Fruit fly (Drosophila melanogaster) whole organism, adult: Measurements from ENCODE around the gene CG17648.

Experiments used
- CG11617 ChIP-seq: fragments of 200-800 bp; sonication (Bioruptor generic); optimal IDR thresholded peaks from 2 replicates; lab custom pipeline; 2017; ENCODE audit warnings: mild to moderate bottlenecking, missing biosample characterization, missing genetic modification reagents, missing genetic modification characterization
- CG12768 ChIP-seq: fragments of 200-800 bp; sonication (Bioruptor generic); optimal IDR thresholded peaks from 2 replicates; lab custom pipeline; 2017; ENCODE audit warnings: missing biosample characterization, missing genetic modification characterization, mild to moderate bottlenecking, moderate library complexity, missing genetic modification reagents
- CG14711 ChIP-seq: fragments of 200-800 bp; sonication (Bioruptor generic); optimal IDR thresholded peaks from 2 replicates; lab custom pipeline; 2018; ENCODE audit warnings: missing biosample characterization, mild to moderate bottlenecking, missing genetic modification characterization, moderate library complexity
- CG1620 ChIP-seq: fragments of 200-800 bp; sonication (Bioruptor generic); optimal IDR thresholded peaks from 2 replicates; lab custom pipeline; 2016; ENCODE audit warnings: missing biosample characterization, missing genetic modification characterization
- CG33017 ChIP-seq: fragments of 200-800 bp; sonication (Bioruptor generic); optimal IDR thresholded peaks from 2 replicates; lab custom pipeline; 2018; ENCODE audit warnings: missing biosample characterization, mild to moderate bottlenecking, missing genetic modification characterization, moderate library complexity
- CG5204 ChIP-seq: fragments of 200-800 bp; sonication (Bioruptor generic); optimal IDR thresholded peaks from 2 replicates; lab custom pipeline; 2016; ENCODE audit warnings: missing biosample characterization, missing genetic modification characterization
- CG7045 ChIP-seq: fragments of 200-800 bp; sonication (Bioruptor generic); optimal IDR thresholded peaks from 2 replicates; lab custom pipeline; 2017; ENCODE audit warnings: missing biosample characterization, mild to moderate bottlenecking, missing genetic modification characterization
- CG7101 ChIP-seq: fragments of 200-800 bp; sonication (Bioruptor generic); optimal IDR thresholded peaks from 2 replicates; lab custom pipeline; 2018; ENCODE audit warnings: missing biosample characterization, mild to moderate bottlenecking, missing genetic modification characterization, moderate library complexity
- Clk ChIP-seq: fragments of 200-800 bp; sonication (Bioruptor generic); optimal IDR thresholded peaks from 2 replicates; lab custom pipeline; 2017; ENCODE audit warnings: missing biosample characterization, missing genetic modification characterization
- Crg-1 ChIP-seq: fragments of 200-800 bp; sonication (Bioruptor generic); optimal IDR thresholded peaks from 2 replicates; lab custom pipeline; 2016; ENCODE audit warnings: missing biosample characterization, missing genetic modification characterization
- Hr96 ChIP-seq: fragments of 200-800 bp; sonication (Bioruptor generic); optimal IDR thresholded peaks from 2 replicates; lab custom pipeline; 2016; ENCODE audit warnings: missing biosample characterization, missing genetic modification characterization
- Mnt ChIP-seq: fragments of 200-800 bp; sonication (Bioruptor generic); optimal IDR thresholded peaks from 2 replicates; lab custom pipeline; 2016; ENCODE audit warnings: missing biosample characterization, mild to moderate bottlenecking, missing genetic modification characterization
- bab1 ChIP-seq: fragments of 200-800 bp; sonication (Bioruptor generic); optimal IDR thresholded peaks from 3 replicates; lab custom pipeline; 2019; ENCODE audit warnings: missing biosample characterization, mild to moderate bottlenecking, missing genetic modification characterization, moderate library complexity
- cic ChIP-seq: fragments of 200-800 bp; sonication (Bioruptor generic); optimal IDR thresholded peaks from 2 replicates; lab custom pipeline; 2017; ENCODE audit warnings: missing biosample characterization, mild to moderate bottlenecking, missing genetic modification characterization, moderate library complexity
- cnc ChIP-seq, 2 experiments: fragments of >200 bp; optimal IDR thresholded peaks; 2 replicates each; lab custom pipeline; 2017
- kay ChIP-seq: fragments of 200-800 bp; sonication (Bioruptor generic); peaks from one replicate; lab custom pipeline; 2016; ENCODE audit warnings: missing biosample characterization, missing genetic modification characterization, borderline replicate concordance
- ovo ChIP-seq: fragments of 200-800 bp; sonication (Bioruptor generic); optimal IDR thresholded peaks from 2 replicates; lab custom pipeline; 2016; ENCODE audit warnings: missing biosample characterization, missing genetic modification characterization
- pad ChIP-seq: fragments of 200-800 bp; sonication (Bioruptor generic); optimal IDR thresholded peaks from 3 replicates; lab custom pipeline; 2017; ENCODE audit warnings: missing biosample characterization, missing genetic modification characterization, mild to moderate bottlenecking, moderate library complexity, missing genetic modification reagents
- tj ChIP-seq: fragments of 200-800 bp; sonication (Bioruptor generic); optimal IDR thresholded peaks from 3 replicates; lab custom pipeline; 2017; ENCODE audit warnings: missing biosample characterization, mild to moderate bottlenecking, missing genetic modification characterization, moderate library complexity
- toe ChIP-seq: fragments of 200-800 bp; sonication (Bioruptor generic); optimal IDR thresholded peaks from 2 replicates; lab custom pipeline; 2016; ENCODE audit warnings: missing biosample characterization, missing genetic modification characterization

Gene CG17648

dm6 chr2L:1737057-1737581 lies 15.0 kb upstream of the CG17648 start:
- TF ChIP-seq cnc (optimal IDR thresholded peaks at IDR 0.05; lab: Kevin White, UChicago): no peak
- TF ChIP-seq pad (GFP tag; lab: Kevin White, UChicago): peak; percentile 57
- peak; percentile 67 for TF ChIP-seq CG14711 (tag; lab: Kevin White, UChicago)
- no peak for TF ChIP-seq CG1620 (GFP tag; lab: Kevin White, UChicago)
- no peak for TF ChIP-seq kay (GFP tag; lab: Kevin White, UChicago)
- peak; percentile 50 for TF ChIP-seq CG7101 (tag; lab: Kevin White, UChicago)
- TF ChIP-seq CG12768: no peak
- TF ChIP-seq cic: no peak
- no peak for TF ChIP-seq Clk (GFP tag; lab: Kevin White, UChicago)
- TF ChIP-seq CG11617 (GFP tag; lab: Kevin White, UChicago): no peak
- TF ChIP-seq toe: no peak
- TF ChIP-seq Crg-1 (GFP tag; lab: Kevin White, UChicago): no peak
- TF ChIP-seq tj (GFP tag; lab: Kevin White, UChicago): peak; percentile 35
- peak; percentile 26 for TF ChIP-seq Hr96 (GFP tag; lab: Kevin White, UChicago)
- peak; percentile 70 for TF ChIP-seq Mnt (GFP tag; lab: Kevin White, UChicago)
- TF ChIP-seq CG5204 (GFP tag; lab: Kevin White, UChicago): peak; percentile 21
- TF ChIP-seq bab1: peak; percentile 71
- peak; percentile 10 for TF ChIP-seq CG33017 (tag; lab: Kevin White, UChicago)
- TF ChIP-seq ovo (GFP tag; lab: Kevin White, UChicago): no peak
- TF ChIP-seq CG7045: no peak

- TF ChIP-seq CG1620 (GFP tag; lab: Kevin White, UChicago) (no peak), tj (GFP tag; lab: Kevin White, UChicago) (no peak)
Observed at dm6 chr2L:1738054-1738453, 14.1 kb upstream of the CG17648 start.

DNA sequence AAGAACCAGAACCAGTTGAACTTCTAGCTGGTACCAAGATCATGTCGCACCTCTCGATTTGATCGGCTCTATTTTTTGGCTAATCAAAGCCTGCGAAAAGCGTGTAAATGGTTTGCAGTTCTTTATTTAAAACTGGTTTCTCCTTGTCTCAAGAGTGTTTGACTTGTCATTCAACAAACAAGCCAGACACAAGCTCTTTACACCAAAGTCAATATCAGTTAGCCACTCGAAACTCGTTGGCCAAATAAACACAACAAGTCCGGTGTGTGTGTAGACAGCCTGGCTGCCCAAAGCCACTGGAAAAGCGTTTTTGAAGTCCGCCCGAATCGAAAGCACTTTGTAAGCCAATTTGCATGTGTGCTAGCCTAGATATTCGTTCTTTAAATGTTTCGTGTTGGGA lies 12.0 kb upstream of the CG17648 start:
- TF ChIP-seq CG1620 (GFP tag; lab: Kevin White, UChicago) (no peak), CG7101 (tag; lab: Kevin White, UChicago) (no peak), CG11617 (GFP tag; lab: Kevin White, UChicago) (no peak), Mnt (GFP tag; lab: Kevin White, UChicago) (no peak), tj (GFP tag; lab: Kevin White, UChicago) (no peak), cic (no peak), toe (no peak), Clk (GFP tag; lab: Kevin White, UChicago) (no peak), pad (GFP tag; lab: Kevin White, UChicago) (no peak), CG12768 (no peak), kay (GFP tag; lab: Kevin White, UChicago) (no peak), cnc (optimal IDR thresholded peaks at IDR 0.05; lab: Kevin White, UChicago) (no peak)

DNA sequence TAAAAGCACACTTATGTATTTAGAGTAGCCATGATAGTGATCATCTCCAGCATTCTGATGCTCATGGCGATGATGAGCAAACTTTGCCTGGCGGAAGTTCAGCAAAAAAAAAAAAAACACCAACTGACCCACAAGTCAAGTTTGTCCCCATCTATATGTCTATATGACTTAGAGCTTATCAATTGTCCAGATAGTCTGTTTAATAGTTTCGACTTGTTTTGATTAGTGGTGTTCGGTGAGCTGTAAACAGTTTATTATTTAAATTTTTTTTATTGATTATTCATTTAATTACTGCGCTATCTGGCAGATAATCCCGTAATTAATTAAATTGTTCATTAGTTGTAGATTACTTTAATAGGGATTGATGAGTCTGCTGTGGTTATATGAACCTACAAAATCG lies 8.3 kb upstream of the CG17648 start:
- TF ChIP-seq CG1620 (GFP tag; lab: Kevin White, UChicago): no peak
- TF ChIP-seq kay (GFP tag; lab: Kevin White, UChicago): peak; percentile 66
- no peak for TF ChIP-seq ovo (GFP tag; lab: Kevin White, UChicago)
- no peak for TF ChIP-seq Mnt (GFP tag; lab: Kevin White, UChicago)

DNA sequence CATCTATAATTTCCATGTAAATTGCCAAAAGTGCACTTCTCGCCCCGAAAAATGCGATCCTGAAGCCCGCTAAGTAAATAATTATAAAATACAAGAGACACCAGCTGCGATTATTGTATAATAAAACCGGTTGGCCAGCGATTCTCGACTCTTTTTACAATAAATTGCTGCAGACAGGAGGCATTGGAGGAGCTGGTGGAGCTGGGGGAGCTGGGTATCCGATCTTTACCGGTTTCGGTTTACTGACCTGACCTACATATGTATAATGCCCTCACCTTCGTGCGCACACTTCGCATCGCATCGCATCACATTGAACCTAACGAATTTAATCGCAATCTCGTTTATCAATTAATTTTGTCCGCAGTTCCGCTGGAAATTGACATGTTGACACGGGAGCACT lies 3.7 kb upstream of the CG17648 start:
- TF ChIP-seq CG11617 (GFP tag; lab: Kevin White, UChicago): no peak
- TF ChIP-seq tj (GFP tag; lab: Kevin White, UChicago): no peak
- TF ChIP-seq CG12768: no peak
- no peak for TF ChIP-seq ovo (GFP tag; lab: Kevin White, UChicago)
- TF ChIP-seq bab1: no peak
- no peak for TF ChIP-seq Crg-1 (GFP tag; lab: Kevin White, UChicago)
- no peak for TF ChIP-seq CG7045
- TF ChIP-seq cic: no peak
- TF ChIP-seq Hr96 (GFP tag; lab: Kevin White, UChicago): no peak
- TF ChIP-seq Clk (GFP tag; lab: Kevin White, UChicago): no peak
- no peak for TF ChIP-seq CG14711 (tag; lab: Kevin White, UChicago)
- no peak for TF ChIP-seq kay (GFP tag; lab: Kevin White, UChicago)

DNA sequence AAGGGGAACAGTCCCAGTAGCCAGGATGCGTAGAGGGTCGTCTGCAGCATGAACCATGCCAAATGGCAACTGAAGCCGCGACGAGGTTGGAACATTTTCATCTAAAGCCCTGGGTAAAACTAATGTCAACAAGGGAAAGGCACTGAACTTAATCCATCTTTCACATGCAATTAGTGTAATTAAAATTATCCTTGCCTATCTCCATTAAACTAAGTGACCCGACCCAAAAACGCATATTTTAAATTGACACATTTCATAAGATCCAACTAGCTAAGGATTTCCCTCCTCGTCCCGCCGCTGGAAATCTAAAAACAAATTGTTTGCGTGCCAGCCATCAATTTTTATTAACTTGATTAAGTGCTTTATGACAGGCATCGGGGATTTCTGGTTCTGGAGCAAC lies 4.2 kb downstream of the CG17648 start, which contains the start of gene Gr22f:
Gr22f (minus strand) TSS at position 101 of the 400 bp plus-strand sequence.
- no peak for TF ChIP-seq CG12768
- no peak for TF ChIP-seq cnc (optimal IDR thresholded peaks at IDR 0.05; lab: Kevin White, UChicago)
- TF ChIP-seq CG33017 (tag; lab: Kevin White, UChicago): no peak
- no peak for TF ChIP-seq ovo (GFP tag; lab: Kevin White, UChicago)
- TF ChIP-seq bab1: no peak
- TF ChIP-seq tj (GFP tag; lab: Kevin White, UChicago): no peak
- no peak for TF ChIP-seq CG1620 (GFP tag; lab: Kevin White, UChicago)
- TF ChIP-seq Clk (GFP tag; lab: Kevin White, UChicago): no peak
- TF ChIP-seq CG7101 (tag; lab: Kevin White, UChicago): no peak
- TF ChIP-seq CG5204 (GFP tag; lab: Kevin White, UChicago): no peak
- TF ChIP-seq toe: no peak
- no peak for TF ChIP-seq CG7045
- no peak for TF ChIP-seq cic
- TF ChIP-seq Mnt (GFP tag; lab: Kevin White, UChicago): no peak
- no peak for TF ChIP-seq kay (GFP tag; lab: Kevin White, UChicago)
- no peak for TF ChIP-seq CG14711 (tag; lab: Kevin White, UChicago)
- no peak for TF ChIP-seq Crg-1 (GFP tag; lab: Kevin White, UChicago)
- TF ChIP-seq Hr96 (GFP tag; lab: Kevin White, UChicago): no peak
